Worm (Caenorhabditis elegans) whole organism, mixed stage, embryonic: ENCODE results near the gene F13E9.13.

Experiments
- M03D4.4 ChIP-seq: sonication (generic microtip); optimal IDR thresholded peaks from 2 replicates; lab custom pipeline; 2017; ENCODE audit warnings: mild to moderate bottlenecking, missing genetic modification characterization, missing compliant biosample characterization
- bed-3 ChIP-seq: fragments of 200-800 bp; sonication (Bioruptor generic); optimal IDR thresholded peaks from 3 replicates; lab custom pipeline; 2018; ENCODE audit warnings: mild to moderate bottlenecking, missing genetic modification characterization, moderate library complexity, missing compliant biosample characterization
- blmp-1 ChIP-seq: fragments of 150-350 bp; optimal IDR thresholded peaks from 2 replicates; lab custom pipeline; 2014; ENCODE audit warnings: missing biosample characterization, missing genetic modification characterization
- ceh-39 ChIP-seq: fragments of 150-350 bp; optimal IDR thresholded peaks from 2 replicates; lab custom pipeline; 2014; ENCODE audit warnings: missing biosample characterization, missing genetic modification characterization
- ceh-43 ChIP-seq: fragments of 200-800 bp; sonication (Bioruptor generic); optimal IDR thresholded peaks from 2 replicates; lab custom pipeline; 2018; ENCODE audit warnings: mild to moderate bottlenecking, missing genetic modification characterization, moderate library complexity, missing compliant biosample characterization
- ceh-83 ChIP-seq: fragments of 200-800 bp; sonication (Bioruptor generic); optimal IDR thresholded peaks from 2 replicates; lab custom pipeline; 2018; ENCODE audit warnings: mild to moderate bottlenecking, missing genetic modification characterization, missing compliant biosample characterization
- ces-1 ChIP-seq: fragments of 150-350 bp; optimal IDR thresholded peaks from 2 replicates; lab custom pipeline; 2014; ENCODE audit warnings: missing biosample characterization, missing genetic modification reagents, missing genetic modification characterization
- elt-1 ChIP-seq: sonication (generic microtip); optimal IDR thresholded peaks from 2 replicates; lab custom pipeline; 2017; ENCODE audit warnings: missing genetic modification characterization, mild to moderate bottlenecking, missing compliant biosample characterization, antibody characterized with exemption, moderate library complexity, borderline replicate concordance; ENCODE audit not compliant: insufficient read depth
- elt-3 ChIP-seq: fragments of 150-350 bp; optimal IDR thresholded peaks from 2 replicates; lab custom pipeline; 2014; ENCODE audit warnings: missing biosample characterization, missing genetic modification characterization
- flh-1 ChIP-seq: fragments of 200-800 bp; sonication (Bioruptor generic); optimal IDR thresholded peaks from 2 replicates; lab custom pipeline; 2018; ENCODE audit warnings: mild to moderate bottlenecking, missing genetic modification characterization, moderate library complexity, missing compliant biosample characterization
- ham-2 ChIP-seq: fragments of 200-800 bp; sonication (Bioruptor generic); optimal IDR thresholded peaks from 2 replicates; lab custom pipeline; 2018; ENCODE audit warnings: mild to moderate bottlenecking, missing genetic modification characterization, missing compliant biosample characterization
- hlh-1 ChIP-seq: fragments of 150-350 bp; optimal IDR thresholded peaks from 2 replicates; lab custom pipeline; 2014; ENCODE audit warnings: missing biosample characterization, missing genetic modification reagents, missing genetic modification characterization
- lin-13 ChIP-seq: fragments of 150-350 bp; optimal IDR thresholded peaks from 2 replicates; lab custom pipeline; 2014; ENCODE audit warnings: missing biosample characterization, missing genetic modification characterization
- lsy-2 ChIP-seq: fragments of 150-350 bp; optimal IDR thresholded peaks from 2 replicates; lab custom pipeline; 2014; ENCODE audit warnings: missing biosample characterization, missing genetic modification characterization
- mab-5 ChIP-seq: fragments of 150-350 bp; optimal IDR thresholded peaks from 2 replicates; lab custom pipeline; 2014; ENCODE audit warnings: missing biosample characterization, missing genetic modification characterization
- mep-1 ChIP-seq: fragments of 150-350 bp; optimal IDR thresholded peaks from 2 replicates; lab custom pipeline; 2017; ENCODE audit warnings: missing biosample characterization, missing genetic modification reagents, missing genetic modification characterization, inconsistent platforms
- nhr-12 ChIP-seq: fragments of 150-350 bp; optimal IDR thresholded peaks from 2 replicates; lab custom pipeline; 2014; ENCODE audit warnings: missing biosample characterization, missing genetic modification characterization
- nhr-2 ChIP-seq: fragments of 150-350 bp; optimal IDR thresholded peaks from 2 replicates; lab custom pipeline; 2014; ENCODE audit warnings: missing biosample characterization, missing genetic modification characterization
- nhr-28 ChIP-seq: fragments of 150-350 bp; optimal IDR thresholded peaks from 2 replicates; lab custom pipeline; 2014; ENCODE audit warnings: missing biosample characterization, missing genetic modification characterization
- nhr-76 ChIP-seq: sonication (generic microtip); optimal IDR thresholded peaks from 2 replicates; lab custom pipeline; 2017; ENCODE audit warnings: missing biosample characterization, missing genetic modification characterization
- snpc-4 ChIP-seq: fragments of 150-350 bp; optimal IDR thresholded peaks from 2 replicates; lab custom pipeline; 2014; ENCODE audit warnings: missing biosample characterization, missing genetic modification characterization
- sptf-1 ChIP-seq: sonication (generic microtip); optimal IDR thresholded peaks from 2 replicates; lab custom pipeline; 2017; ENCODE audit warnings: mild to moderate bottlenecking, missing genetic modification characterization, moderate library complexity, missing compliant biosample characterization
- tbx-8 ChIP-seq: fragments of 200-800 bp; sonication (Bioruptor generic); optimal IDR thresholded peaks from 2 replicates; lab custom pipeline; 2018; ENCODE audit warnings: mild to moderate bottlenecking, missing genetic modification characterization, moderate library complexity, missing compliant biosample characterization
- unc-120 ChIP-seq: sonication (generic microtip); optimal IDR thresholded peaks from 2 replicates; lab custom pipeline; 2017; ENCODE audit warnings: missing genetic modification characterization, missing compliant biosample characterization; ENCODE audit not compliant: poor library complexity, severe bottlenecking
- unc-39 ChIP-seq: fragments of 150-350 bp; optimal IDR thresholded peaks from 2 replicates; lab custom pipeline; 2014; ENCODE audit warnings: missing biosample characterization, missing genetic modification characterization
- unc-62 ChIP-seq: fragments of 150-350 bp; optimal IDR thresholded peaks from 2 replicates; lab custom pipeline; 2014; ENCODE audit warnings: missing biosample characterization, missing genetic modification reagents, missing genetic modification characterization
- zip-8 ChIP-seq: fragments of 150-350 bp; optimal IDR thresholded peaks from 2 replicates; lab custom pipeline; 2014; ENCODE audit warnings: missing biosample characterization, missing genetic modification characterization
- ztf-11 ChIP-seq: fragments of 150-350 bp; optimal IDR thresholded peaks from 2 replicates; lab custom pipeline; 2014; ENCODE audit warnings: missing biosample characterization, missing genetic modification characterization

Gene F13E9.13

DNA sequence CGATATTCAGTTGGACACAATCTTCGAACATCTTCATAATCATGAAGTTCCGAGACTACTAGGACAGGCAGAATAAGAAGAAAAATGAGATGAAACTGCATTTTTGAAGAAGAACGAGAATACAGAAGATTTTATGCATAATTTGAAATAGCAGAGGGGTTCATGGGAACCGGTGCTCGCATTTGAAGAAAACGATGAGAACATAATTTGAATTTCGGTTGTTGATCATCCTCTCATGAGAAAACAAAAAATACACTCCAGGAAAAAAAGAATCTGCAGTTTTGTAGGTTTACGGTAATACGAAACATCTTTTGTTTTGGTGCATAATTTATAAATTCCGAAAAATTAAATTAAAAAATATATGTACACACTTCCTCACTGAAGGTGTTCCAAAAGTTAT lies 4.6 kb downstream of the F13E9.13 start, which contains the start of gene srlf-11:
Gene srlf-11 (minus strand): TSS at position 101 of the 400 bp plus-strand sequence.
- no peak for TF ChIP-seq ham-2 (GFP tag; lab: Kevin White, UChicago)
- no peak for TF ChIP-seq elt-1 (tag; lab: Kevin White, UChicago)
- TF ChIP-seq unc-39 (tag; lab: Kevin White, UChicago): no peak

DNA sequence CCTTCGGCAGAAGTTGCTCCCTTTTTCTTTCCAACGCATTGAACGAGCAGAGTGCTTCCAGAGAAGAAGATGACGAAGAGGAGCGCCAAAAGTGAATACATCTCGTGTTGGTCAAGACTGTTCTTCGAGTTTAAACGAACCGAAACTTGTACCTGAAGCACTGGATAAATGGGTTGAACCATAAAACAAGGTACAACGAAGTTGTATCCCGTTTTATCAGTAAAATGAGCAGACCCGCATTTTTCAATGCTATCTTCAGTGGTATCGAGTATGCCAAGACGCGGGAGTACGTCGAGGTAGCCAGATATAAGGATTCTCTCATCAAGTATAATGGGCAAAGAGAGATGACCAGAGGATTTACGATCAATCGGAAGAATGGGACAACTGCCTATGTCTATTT lies 5.9 kb downstream of the F13E9.13 start, which contains the start of gene F13E9.16:
Gene F13E9.16 (minus strand): TSS at position 101 of the 400 bp plus-strand sequence.
- TF ChIP-seq ceh-39 (tag; lab: Kevin White, UChicago) (no peak), ceh-43 (GFP tag; lab: Kevin White, UChicago) (no peak), ceh-83 (no peak), lsy-2 (tag; lab: Kevin White, UChicago) (no peak), ham-2 (GFP tag; lab: Kevin White, UChicago) (no peak), nhr-76 (no peak), hlh-1 (tag; lab: Kevin White, UChicago) (no peak), mab-5 (tag; lab: Kevin White, UChicago) (no peak), mep-1 (tag; lab: Kevin White, UChicago) (no peak), bed-3 (GFP tag; lab: Kevin White, UChicago) (no peak), unc-120 (tag; lab: Kevin White, UChicago) (no peak), unc-39 (tag; lab: Kevin White, UChicago) (no peak), flh-1 (GFP tag; lab: Kevin White, UChicago) (no peak), sptf-1 (tag; lab: Kevin White, UChicago) (no peak), nhr-28 (no peak), zip-8 (tag; lab: Kevin White, UChicago) (no peak), M03D4.4 (tag; lab: Kevin White, UChicago) (no peak), snpc-4 (tag; lab: Kevin White, UChicago) (no peak), nhr-12 (tag; lab: Kevin White, UChicago) (no peak)

DNA sequence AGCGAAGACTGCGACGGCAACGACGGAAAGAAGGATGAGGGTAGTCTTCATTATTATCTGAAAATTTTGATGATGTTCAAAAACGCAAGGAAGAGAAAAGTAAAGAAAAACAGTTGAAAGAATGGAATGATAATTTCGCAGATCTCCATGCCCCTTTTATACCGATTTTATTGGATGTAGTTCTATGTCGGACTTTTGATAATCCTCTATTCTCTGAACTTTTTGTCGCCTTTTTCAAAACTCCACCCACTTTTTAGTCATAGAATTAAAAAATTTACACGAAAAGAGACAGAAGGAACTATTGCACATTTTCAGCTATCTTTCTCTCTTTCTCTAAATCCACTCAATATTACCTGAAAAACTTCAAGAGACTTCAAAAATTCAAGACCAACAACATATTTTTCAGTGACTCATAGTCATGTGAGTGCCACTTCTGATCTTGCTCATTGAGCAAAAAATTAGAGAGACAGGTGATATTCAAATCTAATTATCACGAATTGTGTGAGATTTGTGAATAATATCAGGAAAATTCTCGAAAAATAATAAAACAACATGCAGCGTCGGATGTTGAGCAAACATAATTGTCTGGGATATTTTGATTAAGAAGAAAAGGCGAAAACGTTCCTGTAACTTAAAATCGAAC lies 8.6 kb downstream of the F13E9.13 start, which contains the start of gene F13E9.15:
Gene F13E9.15 (minus strand): TSS at position 51 of the 643 bp plus-strand sequence.
- no peak for TF ChIP-seq unc-62 (GFP tag; lab: Kevin White, UChicago)
- TF ChIP-seq unc-120 (tag; lab: Kevin White, UChicago): no peak
- TF ChIP-seq bed-3 (GFP tag; lab: Kevin White, UChicago): no peak

DNA sequence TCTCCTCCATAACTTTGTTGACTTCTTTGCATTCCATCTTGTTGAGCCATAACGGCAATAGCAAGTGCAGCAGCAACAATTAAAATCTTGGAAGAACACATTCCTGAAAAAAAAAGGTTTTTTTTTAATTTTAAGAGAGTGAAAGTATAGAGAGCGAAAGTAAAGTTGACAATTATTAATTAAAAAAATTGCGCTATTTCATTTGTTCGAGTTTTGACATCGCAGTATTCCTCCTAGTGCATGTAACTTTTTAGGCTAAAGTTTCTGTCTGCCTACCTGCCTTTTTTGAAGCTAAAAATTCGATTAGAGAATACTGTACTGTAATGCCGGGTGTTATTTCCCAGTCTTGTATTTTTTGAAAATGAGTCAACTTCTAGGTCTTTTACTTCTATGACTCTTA lies 10.6 kb downstream of the F13E9.13 start, which contains the start of gene srlf-12:
Gene srlf-12 (minus strand): TSS at position 101 of the 400 bp plus-strand sequence.
- TF ChIP-seq elt-3 (tag; lab: Kevin White, UChicago) (no peak), mep-1 (tag; lab: Kevin White, UChicago) (no peak), flh-1 (GFP tag; lab: Kevin White, UChicago) (no peak), ceh-39 (tag; lab: Kevin White, UChicago) (no peak), sptf-1 (tag; lab: Kevin White, UChicago) (no peak)

DNA sequence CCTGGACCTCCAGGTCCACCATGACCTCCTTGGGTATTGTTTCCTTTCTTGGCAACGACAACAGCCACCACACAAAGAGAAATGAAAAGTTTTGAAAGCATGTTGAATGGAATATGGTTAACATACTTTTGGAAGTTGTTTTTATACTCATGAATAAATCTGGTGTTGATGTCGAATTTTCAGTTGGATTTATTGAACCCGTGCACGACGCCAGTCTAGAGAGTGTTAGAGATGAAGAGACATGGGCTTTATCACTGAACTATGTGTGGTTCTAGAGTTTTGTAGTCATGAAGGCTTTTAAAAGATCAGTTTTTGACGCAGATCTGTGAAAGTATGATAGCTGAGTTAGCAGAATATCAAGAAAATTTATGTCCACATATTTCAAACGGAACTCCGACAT lies 12.9 kb downstream of the F13E9.13 start, which contains the start of gene srlf-14:
Gene srlf-14 (minus strand): TSS at position 101 of the 400 bp plus-strand sequence.
- TF ChIP-seq mep-1 (tag; lab: Kevin White, UChicago) (no peak), unc-120 (tag; lab: Kevin White, UChicago) (no peak), nhr-2 (tag; lab: Kevin White, UChicago) (no peak), ceh-83 (no peak), lsy-2 (tag; lab: Kevin White, UChicago) (no peak), ztf-11 (tag; lab: Kevin White, UChicago) (no peak), snpc-4 (tag; lab: Kevin White, UChicago) (no peak), ces-1 (GFP tag; lab: Kevin White, UChicago) (no peak), blmp-1 (tag; lab: Kevin White, UChicago) (no peak), M03D4.4 (tag; lab: Kevin White, UChicago) (no peak), ceh-43 (GFP tag; lab: Kevin White, UChicago) (no peak), tbx-8 (no peak), mab-5 (tag; lab: Kevin White, UChicago) (no peak), ham-2 (GFP tag; lab: Kevin White, UChicago) (no peak), lin-13 (tag; lab: Kevin White, UChicago) (no peak), unc-62 (GFP tag; lab: Kevin White, UChicago) (no peak), unc-39 (tag; lab: Kevin White, UChicago) (no peak), zip-8 (tag; lab: Kevin White, UChicago) (no peak)
